Fruit fly (Drosophila melanogaster): ENCODE results near the gene CG32681.

CG32681 gene

DNA sequence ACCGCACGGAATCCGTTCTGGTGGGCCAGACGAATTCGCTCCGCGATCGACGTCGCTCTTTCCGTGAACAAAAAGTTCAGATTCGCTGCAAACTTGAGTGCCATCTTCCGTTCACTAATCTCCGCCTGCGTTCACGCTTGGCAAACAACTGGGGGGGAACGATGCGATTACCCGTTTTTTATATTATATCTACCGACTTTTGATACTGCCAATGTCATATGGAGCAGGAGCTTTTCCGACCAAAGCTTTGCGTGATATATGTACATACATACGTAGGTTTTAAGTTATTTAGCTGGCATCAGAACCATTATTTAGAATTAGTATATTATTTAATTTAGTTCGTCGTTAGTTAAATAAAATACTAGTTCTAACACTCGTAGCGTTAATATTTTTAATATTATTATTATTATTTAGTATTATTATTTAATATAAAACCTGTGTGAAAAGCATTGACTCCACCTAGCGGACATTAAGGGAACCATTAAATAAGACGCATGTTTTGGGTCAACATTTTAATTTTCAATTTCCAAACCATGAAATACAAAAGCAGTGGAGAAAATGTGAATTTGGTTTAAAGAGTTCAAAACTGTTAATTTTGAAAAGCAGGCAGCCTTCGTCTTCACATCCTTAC lies 51.4 kb downstream of the CG32681 start, which contains the start of gene Gip:
TSS of gene Gip (minus strand) at position 214 of the 631 bp plus-strand sequence.
- no peak for TF ChIP-seq CG14655 (GFP tag; optimal IDR thresholded peaks at IDR 0.05)
- TF ChIP-seq CG4496 (GFP tag; IDR thresholded peaks at IDR 0.05): peak; percentile 69
- TF ChIP-seq CG12605 (GFP tag; IDR thresholded peaks at IDR 0.05): 0 out of 2 replicates have a peak, but pooled peaks have one; percentile 33
- TF ChIP-seq Ets98B (GFP tag; IDR thresholded peaks at IDR 0.05): peak; percentile 61; the same call in 1 of the 2 replicates
- TF ChIP-seq rn (GFP tag; IDR thresholded peaks at IDR 0.05): no peak
- TF ChIP-seq CG10348 (GFP tag; IDR thresholded peaks at IDR 0.05): no peak
- peak; percentile 33 for TF ChIP-seq Snoo (tag; optimal IDR thresholded peaks at IDR 0.05)
- peak; percentile 59 for TF ChIP-seq CG32121 (GFP tag; IDR thresholded peaks at IDR 0.05)
- no peak for TF ChIP-seq CG8301 (tag; optimal IDR thresholded peaks at IDR 0.05)
- TF ChIP-seq CG34367 (tag; optimal IDR thresholded peaks at IDR 0.05): no peak
- no peak for TF ChIP-seq D1 (tag; optimal IDR thresholded peaks at IDR 0.05)
- TF ChIP-seq gl (tag; optimal IDR thresholded peaks at IDR 0.05): no peak
- no peak for TF ChIP-seq CG8159 (tag; optimal IDR thresholded peaks at IDR 0.05)
- TF ChIP-seq fd96Ca (GFP tag; IDR thresholded peaks at IDR 0.05): peak; percentile 31; the same call in 1 of the 3 replicates
- TF ChIP-seq Pif1B (GFP tag; optimal IDR thresholded peaks at IDR 0.05): peak; percentile 50
- no peak for TF ChIP-seq CG9948 (tag; optimal IDR thresholded peaks at IDR 0.05)
- no peak for TF ChIP-seq CG17806 (tag; optimal IDR thresholded peaks at IDR 0.05)
- no peak for TF ChIP-seq CG15710 (tag; optimal IDR thresholded peaks at IDR 0.05)
- no peak for TF ChIP-seq CG13204 (GFP tag; optimal IDR thresholded peaks at IDR 0.05)
- TF ChIP-seq Pif1A (GFP tag; optimal IDR thresholded peaks at IDR 0.05): peak; percentile 24
- peak; percentile 36 for TF ChIP-seq EcR (GFP tag; optimal IDR thresholded peaks at IDR 0.05)

Measured in whole organism, pupa.